Fruit fly (Drosophila melanogaster): ENCODE measurements around the gene Lsp1beta.

Gene Lsp1beta

dm6 chr2L:892461-892860 is 5.8 kb upstream of the Lsp1beta start (continued):
- TF ChIP-seq CG11723 (GFP tag; optimal IDR thresholded peaks at IDR 0.05), result no peak
- TF ChIP-seq CG4617 (GFP tag; optimal IDR thresholded peaks at IDR 0.05; ENCODE audit: borderline replicate concordance), result no peak
- TF ChIP-seq mam (GFP tag; optimal IDR thresholded peaks at IDR 0.05), result peak; percentile 24
- TF ChIP-seq CG13775 (GFP tag; optimal IDR thresholded peaks at IDR 0.05), result peak; percentile 4
- TF ChIP-seq CG13894 (tag; optimal IDR thresholded peaks at IDR 0.05), result peak; percentile 47
- TF ChIP-seq ranshi (GFP tag; IDR thresholded peaks at IDR 0.05), result peak; percentile 33; the same call in 1 of the 2 replicates
- TF ChIP-seq maf-S (GFP tag; optimal IDR thresholded peaks at IDR 0.05), result peak; percentile 8
- TF ChIP-seq Hr51 (GFP tag; optimal IDR thresholded peaks at IDR 0.05), result peak in 1 of 2 experiments; percentile 43
- TF ChIP-seq Oli (tag; optimal IDR thresholded peaks at IDR 0.05), result peak; percentile 8
- peak; percentile 19 for TF ChIP-seq tin (GFP tag; optimal IDR thresholded peaks at IDR 0.05)
- TF ChIP-seq ems (GFP tag; optimal IDR thresholded peaks at IDR 0.05), result peak; percentile 3
- TF ChIP-seq lmd (GFP tag; IDR thresholded peaks at IDR 0.05), result peak; percentile 30

dm6 chr2L:893171-893570 is 5.1 kb upstream of the Lsp1beta start:
- TF ChIP-seq slbo (GFP tag; IDR thresholded peaks at IDR 0.05) (peak; percentile 29; the same call in 1 of the 2 replicates), sens (GFP tag) (peak; percentile 60), Ets65A (GFP tag) (peak; percentile 3), row (GFP tag; IDR thresholded peaks at IDR 0.05) (peak; percentile 46; the same call in 2 of the 3 replicates), Med (GFP tag) (peak; percentile 17), D19B (GFP tag; optimal IDR thresholded peaks at IDR 0.05) (peak; percentile 62), Ptx1 (GFP tag; IDR thresholded peaks at IDR 0.05) (peak; percentile 19; the same call in 1 of the 2 replicates), CG34224 (GFP tag; IDR thresholded peaks at IDR 0.05; ENCODE audit: partially characterized antibody) (no peak), nerfin-1 (tag; optimal IDR thresholded peaks at IDR 0.05) (no peak), scrt (GFP tag; optimal IDR thresholded peaks at IDR 0.05) (no peak), gcm (GFP tag; optimal IDR thresholded peaks at IDR 0.05) (no peak), otp (GFP tag; IDR thresholded peaks at IDR 0.05) (no peak), mirr (GFP tag; optimal IDR thresholded peaks at IDR 0.05) (no peak), CG2678 (tag; optimal IDR thresholded peaks at IDR 0.05) (peak; percentile 10), zen (tag; optimal IDR thresholded peaks at IDR 0.05) (no peak), CG13894 (tag; optimal IDR thresholded peaks at IDR 0.05) (peak; percentile 71)

dm6 chr2L:895448-895847 is 2.9 kb upstream of the Lsp1beta start:
- TF ChIP-seq Jarid2 (GFP tag; optimal IDR thresholded peaks at IDR 0.05) (no peak), CG11085 (GFP tag; IDR thresholded peaks at IDR 0.05) (no peak), CG4854 (GFP tag; optimal IDR thresholded peaks at IDR 0.05) (no peak), Dip3 (GFP tag; optimal IDR thresholded peaks at IDR 0.05) (no peak), ftz-f1 (GFP tag; optimal IDR thresholded peaks at IDR 0.05) (no peak), aop (GFP tag; IDR thresholded peaks at IDR 0.05) (no peak), odd (GFP tag; optimal IDR thresholded peaks at IDR 0.05) (no peak), tgo (GFP tag; IDR thresholded peaks at IDR 0.05) (no peak), Spps (tag; optimal IDR thresholded peaks at IDR 0.05) (no peak), cg (GFP tag; optimal IDR thresholded peaks at IDR 0.05) (no peak), ind (GFP tag; optimal IDR thresholded peaks at IDR 0.05) (no peak), Sry-δ (GFP tag; optimal IDR thresholded peaks at IDR 0.05) (no peak), ham (GFP tag; IDR thresholded peaks at IDR 0.05) (no peak), sisA (GFP tag; IDR thresholded peaks at IDR 0.05) (peak; percentile 46), toy (GFP tag; IDR thresholded peaks at IDR 0.05) (no peak), twi (tag; optimal IDR thresholded peaks at IDR 0.05) (no peak), emc (GFP tag; optimal IDR thresholded peaks at IDR 0.05) (no peak), CG1603 (tag; optimal IDR thresholded peaks at IDR 0.05) (peak; percentile 23), klu (GFP tag; IDR thresholded peaks at IDR 0.05) (no peak), CG8290 (GFP tag; optimal IDR thresholded peaks at IDR 0.05) (no peak), CG8290 (tag; optimal IDR thresholded peaks at IDR 0.05) (peak in 1 of 2 experiments; percentile 7), pb (GFP tag; optimal IDR thresholded peaks at IDR 0.05) (no peak), CG3726 (GFP tag; IDR thresholded peaks at IDR 0.05) (no peak), Med (GFP tag) (peak; percentile 68), dysf (GFP tag; IDR thresholded peaks at IDR 0.05) (no peak)

Data from whole organism, embryonic.